Worm (Caenorhabditis elegans) whole organism, L1 larva: Measurements from ENCODE around the gene C16D9.4.

Source experiments
- ama-1 ChIP-seq: fragments of 150-350 bp; optimal IDR thresholded peaks from 2 replicates; lab custom pipeline; 2014
- dsc-1 ChIP-seq: sonication (generic microtip); optimal IDR thresholded peaks from 2 replicates; lab custom pipeline; 2016; ENCODE audit warnings: mild to moderate bottlenecking, missing genetic modification characterization, missing compliant biosample characterization
- fkh-10 ChIP-seq: sonication (generic microtip); optimal IDR thresholded peaks from 2 replicates; lab custom pipeline; 2017; ENCODE audit warnings: missing biosample characterization, missing genetic modification reagents, missing genetic modification characterization
- pag-3 ChIP-seq: sonication (generic microtip); optimal IDR thresholded peaks from 2 replicates; lab custom pipeline; 2017; ENCODE audit warnings: missing genetic modification characterization, mild to moderate bottlenecking, missing compliant biosample characterization, antibody characterized with exemption, borderline replicate concordance; ENCODE audit not compliant: insufficient read depth
- unc-98 ChIP-seq: fragments of 200-800 bp; sonication (Bioruptor generic); IDR thresholded peaks from 2 replicates; pipeline ENCODE4 v1.3.6; 2022; ENCODE audit warnings: missing genetic modification characterization, missing compliant biosample characterization
- vab-15 ChIP-seq: sonication (generic microtip); optimal IDR thresholded peaks from 2 replicates; lab custom pipeline; 2017; ENCODE audit warnings: missing genotype, mild to moderate bottlenecking, missing genetic modification characterization, missing compliant biosample characterization
- zag-1 ChIP-seq: fragments of 150-350 bp; optimal IDR thresholded peaks from 2 replicates; lab custom pipeline; 2014; ENCODE audit warnings: missing biosample characterization, missing genetic modification characterization

DNA sequence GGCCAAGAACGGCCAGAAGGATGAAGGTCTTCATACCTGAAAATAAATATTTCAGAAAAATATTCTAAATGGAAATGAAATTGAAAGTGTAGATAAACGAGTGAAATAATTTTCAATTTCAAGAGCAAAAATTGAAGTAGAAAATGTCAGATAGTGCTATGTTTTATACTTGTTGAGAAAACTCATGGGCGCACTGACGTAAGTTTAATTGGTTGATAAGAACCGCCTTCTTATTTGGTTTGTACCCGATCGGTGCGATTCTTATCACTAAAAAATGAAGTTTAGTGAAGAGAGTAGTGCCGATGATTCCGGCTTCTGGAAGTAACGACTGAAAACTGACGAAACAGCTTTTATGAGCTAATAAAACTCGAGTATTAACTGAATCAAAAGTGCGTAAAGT is 26.2 kb upstream of the C16D9.4 start, which contains the start of the genes asp-6 and asp-12:
- TF ChIP-seq zag-1 (tag; lab: Kevin White, UChicago), result no peak
- TF ChIP-seq unc-98, result no peak
- no peak for TF ChIP-seq ama-1 (lab: Kevin White, UChicago)
- no peak for TF ChIP-seq dsc-1 (tag; lab: Kevin White, UChicago)
- no peak for TF ChIP-seq pag-3 (tag; lab: Kevin White, UChicago)
- TF ChIP-seq fkh-10 (GFP tag; lab: Kevin White, UChicago), result no peak
- TF ChIP-seq vab-15, result no peak
